Fruit fly (Drosophila melanogaster) whole organism, embryonic: ENCODE results near the gene CG31139.

ENCODE experiments used
- Ada2b ChIP-seq: fragments of 200-800 bp; sonication (Bioruptor generic); IDR thresholded peaks from 2 replicates; pipeline ENCODE4 v1.3.6; 2022; ENCODE audit warnings: missing biosample characterization, missing genetic modification characterization
- Bdp1 ChIP-seq: fragments of 200-800 bp; sonication (Bioruptor generic); optimal IDR thresholded peaks from 3 replicates; lab custom pipeline; 2016; ENCODE audit warnings: missing biosample characterization, missing genetic modification characterization
- Bteb2 ChIP-seq: fragments of 200-800 bp; sonication (Bioruptor generic); optimal IDR thresholded peaks from 2 replicates; lab custom pipeline; 2016; ENCODE audit warnings: missing biosample characterization, missing genetic modification characterization
- CG10366 ChIP-seq: fragments of 200-800 bp; sonication (Bioruptor generic); IDR thresholded peaks from 2 replicates; pipeline ENCODE4 v1.3.6; 2022; ENCODE audit warnings: missing biosample characterization, missing genetic modification characterization
- CG11504 ChIP-seq: fragments of 200-800 bp; sonication (Bioruptor generic); optimal IDR thresholded peaks from 3 replicates; lab custom pipeline; 2019; ENCODE audit warnings: missing biosample characterization, mild to moderate bottlenecking, missing genetic modification characterization, moderate library complexity
- CG12744 ChIP-seq: fragments of 200-800 bp; sonication (Bioruptor generic); optimal IDR thresholded peaks from 2 replicates; lab custom pipeline; 2016; ENCODE audit warnings: missing biosample characterization, missing genetic modification characterization
- CG13775 ChIP-seq: fragments of 200-800 bp; sonication (Bioruptor generic); optimal IDR thresholded peaks from 3 replicates; lab custom pipeline; 2017; ENCODE audit warnings: missing biosample characterization, mild to moderate bottlenecking, missing genetic modification characterization
- CG15479 ChIP-seq: fragments of 200-800 bp; sonication (Bioruptor generic); optimal IDR thresholded peaks from 3 replicates; lab custom pipeline; 2019; ENCODE audit warnings: missing biosample characterization, mild to moderate bottlenecking, missing genetic modification characterization, moderate library complexity
- CG17186 ChIP-seq: fragments of 200-800 bp; sonication (Bioruptor generic); optimal IDR thresholded peaks from 3 replicates; lab custom pipeline; 2017; ENCODE audit warnings: missing biosample characterization, missing genetic modification reagents, missing genetic modification characterization
- CG17328 ChIP-seq: fragments of 200-800 bp; sonication (Bioruptor generic); IDR thresholded peaks from 2 replicates; pipeline ENCODE4 v1.3.6; 2022; ENCODE audit warnings: missing biosample characterization, missing genetic modification characterization
- CG17385 ChIP-seq: fragments of 200-800 bp; sonication (Bioruptor generic); optimal IDR thresholded peaks from 3 replicates; lab custom pipeline; 2018; ENCODE audit warnings: missing biosample characterization, mild to moderate bottlenecking, missing genetic modification characterization
- CG2116 ChIP-seq: fragments of 200-800 bp; sonication (Bioruptor generic); optimal IDR thresholded peaks from 3 replicates; lab custom pipeline; 2018; ENCODE audit warnings: missing biosample characterization, mild to moderate bottlenecking, missing genetic modification characterization
- CG42726 ChIP-seq: fragments of 200-800 bp; sonication (Bioruptor generic); IDR thresholded peaks from 2 replicates; pipeline ENCODE4 v1.3.6; 2022; ENCODE audit warnings: missing biosample characterization, missing genetic modification characterization; ENCODE audit not compliant: partially characterized antibody
- CG6683 ChIP-seq: fragments of 200-800 bp; sonication (Bioruptor generic); optimal IDR thresholded peaks from 2 replicates; lab custom pipeline; 2017; ENCODE audit warnings: missing biosample characterization, mild to moderate bottlenecking, missing genetic modification characterization, missing genetic modification reagents
- CG7745 ChIP-seq: fragments of 200-800 bp; sonication (Bioruptor generic); optimal IDR thresholded peaks from 2 replicates; lab custom pipeline; 2018; ENCODE audit warnings: missing biosample characterization, mild to moderate bottlenecking, missing genetic modification characterization, moderate library complexity
- CG7786 ChIP-seq: fragments of 200-800 bp; sonication (Bioruptor generic); optimal IDR thresholded peaks from 2 replicates; lab custom pipeline; 2016; ENCODE audit warnings: missing biosample characterization, missing genetic modification characterization
- HHEX ChIP-seq: fragments of 200-800 bp; sonication (Bioruptor generic); optimal IDR thresholded peaks from 3 replicates; lab custom pipeline; 2017; ENCODE audit warnings: missing biosample characterization, mild to moderate bottlenecking, missing genetic modification characterization, missing genetic modification reagents
- Hr51 ChIP-seq, 2 experiments: fragments of 200-800 bp; sonication (Bioruptor generic); optimal IDR thresholded peaks; 2 replicates in 1 of 2; 3 replicates in 1 of 2; lab custom pipeline; 2016 to 2018; ENCODE audit warnings: missing biosample characterization in 2 of 2, missing genetic modification characterization in 2 of 2, mild to moderate bottlenecking in 1 of 2, moderate library complexity in 1 of 2
- NFAT ChIP-seq: fragments of 200-800 bp; sonication (Bioruptor generic); IDR thresholded peaks from 2 replicates; pipeline ENCODE4 v1.3.6; 2022; ENCODE audit warnings: missing biosample characterization, missing genetic modification characterization
- abd-A ChIP-seq: fragments of 200-800 bp; sonication (Bioruptor generic); optimal IDR thresholded peaks from 3 replicates; lab custom pipeline; 2019; ENCODE audit warnings: missing biosample characterization, mild to moderate bottlenecking, missing genetic modification characterization, moderate library complexity
- bab2 ChIP-seq: fragments of 200-800 bp; sonication (Bioruptor generic); optimal IDR thresholded peaks from 2 replicates; lab custom pipeline; 2016; ENCODE audit warnings: missing biosample characterization, missing genetic modification characterization
- cato ChIP-seq: fragments of 200-800 bp; sonication (Bioruptor generic); optimal IDR thresholded peaks from 2 replicates; lab custom pipeline; 2016; ENCODE audit warnings: missing biosample characterization, missing genetic modification characterization, borderline replicate concordance
- chinmo ChIP-seq: fragments of 200-800 bp; sonication (Bioruptor generic); IDR thresholded peaks from 4 replicates; pipeline ENCODE4 v1.3.6; 2022; ENCODE audit warnings: missing biosample characterization, missing genetic modification characterization; ENCODE audit not compliant: partially characterized antibody
- cwo ChIP-seq: fragments of 200-800 bp; sonication (Bioruptor generic); optimal IDR thresholded peaks from 3 replicates; lab custom pipeline; 2017; ENCODE audit warnings: missing biosample characterization, missing genetic modification characterization, mild to moderate bottlenecking, moderate library complexity, missing genetic modification reagents
- disco-r ChIP-seq: fragments of 200-800 bp; sonication (Bioruptor generic); optimal IDR thresholded peaks from 2 replicates; lab custom pipeline; 2016; ENCODE audit warnings: missing biosample characterization, missing genetic modification characterization
- emc ChIP-seq: fragments of 200-800 bp; sonication (Bioruptor generic); optimal IDR thresholded peaks from 2 replicates; lab custom pipeline; 2016; ENCODE audit warnings: missing biosample characterization, missing genetic modification characterization
- fd102C ChIP-seq: fragments of 200-800 bp; sonication (Bioruptor generic); optimal IDR thresholded peaks from 2 replicates; lab custom pipeline; 2018; ENCODE audit warnings: missing biosample characterization, mild to moderate bottlenecking, missing genetic modification characterization, moderate library complexity
- ham ChIP-seq: fragments of 200-800 bp; sonication (Bioruptor generic); IDR thresholded peaks from 2 replicates; pipeline ENCODE4 v1.3.6; 2022; ENCODE audit warnings: missing biosample characterization, missing genetic modification characterization
- hbn ChIP-seq: fragments of 200-800 bp; sonication (Bioruptor generic); IDR thresholded peaks from 2 replicates; pipeline ENCODE4 v1.3.6; 2022; ENCODE audit warnings: missing biosample characterization, missing genetic modification characterization; ENCODE audit not compliant: partially characterized antibody
- insv ChIP-seq, 2 experiments: fragments of 200-800 bp; sonication (Bioruptor generic); optimal IDR thresholded peaks; 3 replicates each; lab custom pipeline; 2016 to 2018; ENCODE audit warnings: missing biosample characterization in 2 of 2, missing genetic modification characterization in 2 of 2
- jing ChIP-seq: fragments of 200-800 bp; sonication (Bioruptor generic); optimal IDR thresholded peaks from 2 replicates; lab custom pipeline; 2018; ENCODE audit warnings: missing biosample characterization, mild to moderate bottlenecking, missing genetic modification characterization
- kay ChIP-seq: fragments of 200-800 bp; sonication (Bioruptor generic); optimal IDR thresholded peaks from 2 replicates; lab custom pipeline; 2016; ENCODE audit warnings: missing biosample characterization, missing genetic modification characterization
- nau ChIP-seq: fragments of 200-800 bp; sonication (Bioruptor generic); optimal IDR thresholded peaks from 3 replicates; lab custom pipeline; 2017; ENCODE audit warnings: missing biosample characterization, mild to moderate bottlenecking, missing genetic modification characterization, missing genetic modification reagents
- sc ChIP-seq, 3 experiments: fragments of >200 bp in 2 of 3; fragments of 200-800 bp in 1 of 3; sonication (Bioruptor generic) in 1 of 3; optimal IDR thresholded peaks; 2 replicates in 2 of 3; 3 replicates in 1 of 3; lab custom pipeline; 2017; ENCODE audit warnings: mild to moderate bottlenecking in 1 of 3, missing biosample characterization in 1 of 3, missing genetic modification characterization in 1 of 3, missing genetic modification reagents in 1 of 3
- sim ChIP-seq: fragments of 200-800 bp; sonication (Bioruptor generic); IDR thresholded peaks from 2 replicates; pipeline ENCODE4 v1.3.6; 2022; ENCODE audit warnings: missing biosample characterization, missing genetic modification characterization
- sr ChIP-seq: fragments of 200-800 bp; sonication (Bioruptor generic); IDR thresholded peaks from 3 replicates; pipeline ENCODE4 v1.3.6; 2022; ENCODE audit warnings: missing biosample characterization, missing genetic modification characterization
- tap ChIP-seq: fragments of 200-800 bp; optimal IDR thresholded peaks from 3 replicates; lab custom pipeline; 2019; ENCODE audit warnings: missing biosample characterization, mild to moderate bottlenecking, missing genetic modification characterization, moderate library complexity
- tio ChIP-seq: fragments of 200-800 bp; sonication (Bioruptor generic); optimal IDR thresholded peaks from 2 replicates; lab custom pipeline; 2017; ENCODE audit warnings: missing biosample characterization, missing genetic modification characterization, inconsistent platforms
- toy ChIP-seq: fragments of 200-800 bp; sonication (Bioruptor generic); IDR thresholded peaks from 2 replicates; pipeline ENCODE4 v1.3.6; 2022; ENCODE audit warnings: missing biosample characterization, missing genetic modification characterization
- wor ChIP-seq: fragments of 200-800 bp; sonication (Bioruptor generic); IDR thresholded peaks from 2 replicates; pipeline ENCODE4 v1.3.6; 2022; ENCODE audit warnings: missing biosample characterization, missing genetic modification characterization

Gene CG31139

dm6 chr3R:22771670-22772069 lies 22.8 kb upstream of the CG31139 start, which contains the start of gene CG43095:
Gene CG43095 (minus strand): TSS chr3R:22771770.
- TF ChIP-seq jing (GFP tag; lab: Kevin White, UChicago), result no peak

- TF ChIP-seq NFAT (GFP tag; lab: Robert Waterston, UW) (no peak), emc (no peak), cwo (GFP tag; lab: Kevin White, UChicago) (no peak), CG17328 (GFP tag; lab: Robert Waterston, UW) (no peak), cato (GFP tag; lab: Kevin White, UChicago) (no peak), wor (GFP tag; lab: Robert Waterston, UW) (no peak)
- TF ChIP-seq, all 482 proteins: peak for 0
Measured at dm6 chr3R:22770887-22771286, 22.0 kb upstream of the CG31139 start, which contains the start of gene CG43094. Gene CG43094 (minus strand): TSS chr3R:22770987.

- no peak for TF ChIP-seq CG10366 (GFP tag; lab: Robert Waterston, UW)
- TF ChIP-seq kay (GFP tag; lab: Kevin White, UChicago), result no peak
- TF ChIP-seq CG12744, result no peak
- TF ChIP-seq toy, result no peak
- no peak for TF ChIP-seq CG17385 (GFP tag; lab: Kevin White, UChicago)
- no peak for TF ChIP-seq CG11504
- TF ChIP-seq sc (optimal IDR thresholded peaks at IDR 0.05; lab: Kevin White, UChicago), result no peak
- TF ChIP-seq sc (GFP tag; optimal IDR thresholded peaks at IDR 0.05; lab: Kevin White, UChicago), result no peak
- TF ChIP-seq disco-r (GFP tag; lab: Kevin White, UChicago), result no peak
- TF ChIP-seq Hr51 (GFP tag; optimal IDR thresholded peaks at IDR 0.05; lab: Kevin White, UChicago), result no peak
- TF ChIP-seq Bteb2, result no peak
- no peak for TF ChIP-seq insv (GFP tag; optimal IDR thresholded peaks at IDR 0.05; lab: Kevin White, UChicago)
- no peak for TF ChIP-seq fd102C (GFP tag; lab: Kevin White, UChicago)
- no peak for TF ChIP-seq nau (GFP tag; lab: Kevin White, UChicago)
- no peak for TF ChIP-seq sim (GFP tag; lab: Robert Waterston, UW)
- TF ChIP-seq CG7786, result no peak
- TF ChIP-seq abd-A (tag; lab: Kevin White, UChicago), result no peak
- TF ChIP-seq tap (tag; lab: Kevin White, UChicago), result no peak
- TF ChIP-seq chinmo (GFP tag; lab: Robert Waterston, UW), result no peak
- TF ChIP-seq, all 482 proteins: peak for 0
Measured at dm6 chr3R:22770207-22770606, 21.4 kb upstream of the CG31139 start, which contains the start of gene CG43093. Gene CG43093 (minus strand): TSS chr3R:22770307.

dm6 chr3R:22769567-22769966 lies 20.7 kb upstream of the CG31139 start, which contains the start of gene CG43092:
Gene CG43092 (minus strand): TSS chr3R:22769667.
- TF ChIP-seq bab2 (GFP tag; lab: Kevin White, UChicago), result no peak
- TF ChIP-seq CG15479 (GFP tag; lab: Kevin White, UChicago), result no peak
- TF ChIP-seq hbn, result no peak
- no peak for TF ChIP-seq ham (GFP tag; lab: Robert Waterston, UW)
- no peak for TF ChIP-seq HHEX (GFP tag; lab: Kevin White, UChicago)
- TF ChIP-seq CG2116 (GFP tag; lab: Kevin White, UChicago), result no peak
- no peak for TF ChIP-seq sr
- no peak for TF ChIP-seq CG42726
- TF ChIP-seq CG13775, result no peak
- TF ChIP-seq CG17186 (GFP tag; lab: Kevin White, UChicago), result no peak
- TF ChIP-seq Bdp1 (GFP tag; lab: Kevin White, UChicago), result no peak
- no peak for TF ChIP-seq tio (GFP tag; lab: Kevin White, UChicago)
- no peak for TF ChIP-seq CG7745
- no peak for TF ChIP-seq CG6683 (GFP tag; lab: Kevin White, UChicago)
- no peak for TF ChIP-seq CG7786
- no peak for TF ChIP-seq Ada2b (GFP tag; lab: Robert Waterston, UW)
- no peak for TF ChIP-seq tap (tag; lab: Kevin White, UChicago)
